Worm (Caenorhabditis elegans) whole organism, L1 larva: Measurements from ENCODE around the gene bigr-1.

Experiments
- aly-2 ChIP-seq: fragments of 150-350 bp; optimal IDR thresholded peaks from 2 replicates; lab custom pipeline; 2014; ENCODE audit warnings: missing biosample characterization, missing genetic modification characterization
- ceh-82 ChIP-seq, 3 experiments: fragments of 150-350 bp in 1 of 3; sonication (generic microtip) in 2 of 3; optimal IDR thresholded peaks; 2 replicates each; lab custom pipeline; 2014 to 2017; ENCODE audit warnings: missing biosample characterization in 3 of 3, missing genetic modification characterization in 3 of 3
- fkh-10 ChIP-seq: sonication (generic microtip); optimal IDR thresholded peaks from 2 replicates; lab custom pipeline; 2017; ENCODE audit warnings: missing biosample characterization, missing genetic modification reagents, missing genetic modification characterization
- fos-1 ChIP-seq: fragments of 150-350 bp; optimal IDR thresholded peaks from 2 replicates; lab custom pipeline; 2014; ENCODE audit warnings: missing biosample characterization, missing genetic modification characterization
- nhr-85 ChIP-seq: sonication (generic microtip); peaks from one replicate; lab custom pipeline; 2016; ENCODE audit warnings: missing genetic modification characterization, inconsistent platforms, missing compliant biosample characterization
- unc-62 ChIP-seq: fragments of 150-350 bp; optimal IDR thresholded peaks from 2 replicates; lab custom pipeline; 2014; ENCODE audit warnings: missing biosample characterization, missing genetic modification reagents, missing genetic modification characterization
- zag-1 ChIP-seq: fragments of 150-350 bp; optimal IDR thresholded peaks from 2 replicates; lab custom pipeline; 2014; ENCODE audit warnings: missing biosample characterization, missing genetic modification characterization

- TF ChIP-seq fkh-10 (peak; percentile 53), ceh-82 (tag; optimal IDR thresholded peaks at IDR 0.05; lab: Kevin White, UChicago) (peak; percentile 57 to 81 (median 72)), unc-62 (GFP tag; lab: Kevin White, UChicago) (no peak), fos-1 (tag; lab: Kevin White, UChicago) (peak; percentile 85), nhr-85 (tag; lab: Kevin White, UChicago) (peak; percentile 91), aly-2 (peak; percentile 76), zag-1 (tag; lab: Kevin White, UChicago) (no peak)
Measured at ce11 chrII:11224045-11224481, 42.6 kb downstream of the bigr-1 start.
